Fruit fly (Drosophila melanogaster): Measurements from ENCODE around the gene Dip-B.

The Dip-B gene

dm6 chr3R:13793105-13793978 is 11.3 kb downstream of the Dip-B start (continued):
- TF ChIP-seq NfI (GFP tag; optimal IDR thresholded peaks at IDR 0.05) (peak; percentile 2), ewg (GFP tag; optimal IDR thresholded peaks at IDR 0.05) (peak; percentile 17), lmd (GFP tag; IDR thresholded peaks at IDR 0.05) (peak; percentile 35; the same call in 1 of the 2 replicates), row (GFP tag; IDR thresholded peaks at IDR 0.05) (peak; percentile 37; the same call in 2 of the 3 replicates), jumu (GFP tag; optimal IDR thresholded peaks at IDR 0.05) (peak; percentile 15), scrt (GFP tag; optimal IDR thresholded peaks at IDR 0.05) (no peak), nmo (GFP tag; optimal IDR thresholded peaks at IDR 0.05) (peak; percentile 70), ham (GFP tag; IDR thresholded peaks at IDR 0.05) (no peak), Hmx (GFP tag; optimal IDR thresholded peaks at IDR 0.05) (no peak), CG3163 (GFP tag; optimal IDR thresholded peaks at IDR 0.05) (no peak), nerfin-1 (tag; optimal IDR thresholded peaks at IDR 0.05) (no peak), MESR4 (GFP tag; optimal IDR thresholded peaks at IDR 0.05) (no peak), Sry-β (GFP tag; optimal IDR thresholded peaks at IDR 0.05) (no peak), CG6813 (GFP tag; optimal IDR thresholded peaks at IDR 0.05) (no peak), btn (GFP tag; optimal IDR thresholded peaks at IDR 0.05) (no peak), CG13424 (tag; optimal IDR thresholded peaks at IDR 0.05) (peak; percentile 23), CG17385 (GFP tag; optimal IDR thresholded peaks at IDR 0.05) (peak; percentile 12), CG12236 (GFP tag; optimal IDR thresholded peaks at IDR 0.05) (no peak), caup (GFP tag; optimal IDR thresholded peaks at IDR 0.05; ENCODE audit: severe bottlenecking) (no peak), dpn (GFP tag; optimal IDR thresholded peaks at IDR 0.05) (peak in 1 of 2 experiments; percentile 8), tgo (GFP tag; IDR thresholded peaks at IDR 0.05) (peak; percentile 37), Atf6 (GFP tag; IDR thresholded peaks at IDR 0.05) (no peak), CG10209 (GFP tag; optimal IDR thresholded peaks at IDR 0.05) (peak; percentile 25), CG7839 (tag; optimal IDR thresholded peaks at IDR 0.05) (peak; percentile 51), Six4 (GFP tag; optimal IDR thresholded peaks at IDR 0.05) (no peak), Rfx (GFP tag; IDR thresholded peaks at IDR 0.05) (no peak), HHEX (GFP tag; optimal IDR thresholded peaks at IDR 0.05) (no peak), prd (optimal IDR thresholded peaks at IDR 0.05) (no peak), prd (GFP tag; IDR thresholded peaks at IDR 0.05) (0 out of 3 replicates have a peak, but pooled peaks have one; percentile 19), CG1602 (GFP tag; optimal IDR thresholded peaks at IDR 0.05) (no peak), CG18262 (tag; optimal IDR thresholded peaks at IDR 0.05) (peak; percentile 35), CG1603 (tag; optimal IDR thresholded peaks at IDR 0.05) (peak; percentile 66), CG10979 (tag; optimal IDR thresholded peaks at IDR 0.05) (peak; percentile 55), Bteb2 (GFP tag; optimal IDR thresholded peaks at IDR 0.05) (no peak), Med (GFP tag) (peak; percentile 52), Oaz (GFP tag; IDR thresholded peaks at IDR 0.05) (no peak), so (GFP tag; IDR thresholded peaks at IDR 0.05) (no peak), hb (GFP tag; IDR thresholded peaks at IDR 0.05; ENCODE audit: partially characterized antibody) (no peak), CG17829 (tag; optimal IDR thresholded peaks at IDR 0.05) (peak; percentile 21), dysf (GFP tag; IDR thresholded peaks at IDR 0.05) (0 out of 3 replicates have a peak, but pooled peaks have one; percentile 16), Asciz (GFP tag; optimal IDR thresholded peaks at IDR 0.05) (peak; percentile 10), dmrt99B (tag; optimal IDR thresholded peaks at IDR 0.05) (peak; percentile 65), zfh1 (GFP tag; IDR thresholded peaks at IDR 0.05) (0 out of 3 replicates have a peak, but pooled peaks have one; percentile 38), H15 (GFP tag; IDR thresholded peaks at IDR 0.05) (0 out of 3 replicates have a peak, but pooled peaks have one; percentile 40), YL-1 (GFP tag; optimal IDR thresholded peaks at IDR 0.05) (no peak), HLH3B (GFP tag; IDR thresholded peaks at IDR 0.05) (peak; percentile 59), chif (GFP tag; optimal IDR thresholded peaks at IDR 0.05) (peak in 1 of 2 experiments; percentile 22), Lim3 (GFP tag; IDR thresholded peaks at IDR 0.05) (no peak), cad (GFP tag; optimal IDR thresholded peaks at IDR 0.05) (no peak)

All from whole organism, embryonic.